Worm (Caenorhabditis elegans) whole organism, late embryonic: ENCODE measurements around the gene F15B9.8.
A peak's percentile ranks its signal among the peaks of the same experiment; 100 is the strongest.

ENCODE experiments used
- C08G9.2 ChIP-seq: sonication (generic microtip); optimal IDR thresholded peaks from 2 replicates; lab custom pipeline; 2016; ENCODE audit warnings: mild to moderate bottlenecking, missing genetic modification characterization, moderate library complexity, missing compliant biosample characterization
- F13H6.1 ChIP-seq: sonication (generic microtip); optimal IDR thresholded peaks from 2 replicates; lab custom pipeline; 2016; ENCODE audit warnings: missing genetic modification characterization, missing compliant biosample characterization
- K02D7.2 ChIP-seq: sonication (generic microtip); optimal IDR thresholded peaks from 2 replicates; lab custom pipeline; 2017; ENCODE audit warnings: mild to moderate bottlenecking, missing genetic modification characterization, missing compliant biosample characterization
- K09A11.1 ChIP-seq: sonication (generic microtip); optimal IDR thresholded peaks from 2 replicates; lab custom pipeline; 2017; ENCODE audit warnings: antibody characterized with exemption, mild to moderate bottlenecking, missing genetic modification characterization, missing compliant biosample characterization; ENCODE audit not compliant: insufficient read depth
- T23F11.4 ChIP-seq: fragments of 200-800 bp; sonication (Bioruptor generic); optimal IDR thresholded peaks from 2 replicates; lab custom pipeline; 2018; ENCODE audit warnings: mild to moderate bottlenecking, missing genetic modification characterization, missing compliant biosample characterization
- ahr-1 ChIP-seq: sonication (generic microtip); optimal IDR thresholded peaks from 2 replicates; lab custom pipeline; 2016; ENCODE audit warnings: missing genetic modification characterization, missing compliant biosample characterization
- ceh-14 ChIP-seq: sonication (generic microtip); optimal IDR thresholded peaks from 2 replicates; lab custom pipeline; 2016; ENCODE audit warnings: missing genotype, missing genetic modification characterization, missing compliant biosample characterization
- ceh-19 ChIP-seq: fragments of 200-800 bp; sonication (Bioruptor generic); optimal IDR thresholded peaks from 2 replicates; lab custom pipeline; 2018; ENCODE audit warnings: mild to moderate bottlenecking, missing genetic modification characterization, missing compliant biosample characterization
- ceh-2 ChIP-seq: sonication (generic microtip); optimal IDR thresholded peaks from 2 replicates; lab custom pipeline; 2016; ENCODE audit warnings: missing genotype, missing genetic modification characterization, missing compliant biosample characterization
- ceh-22 ChIP-seq: sonication (generic microtip); optimal IDR thresholded peaks from 2 replicates; lab custom pipeline; 2017; ENCODE audit warnings: missing biosample characterization, missing genetic modification characterization
- ceh-24 ChIP-seq: sonication (generic microtip); optimal IDR thresholded peaks from 2 replicates; lab custom pipeline; 2016; ENCODE audit warnings: mild to moderate bottlenecking, missing genetic modification characterization, missing compliant biosample characterization
- ceh-30 ChIP-seq: fragments of 150-350 bp; optimal IDR thresholded peaks from 2 replicates; lab custom pipeline; 2014; ENCODE audit warnings: missing biosample characterization, missing genetic modification characterization
- ceh-31 ChIP-seq: sonication (generic microtip); optimal IDR thresholded peaks from 2 replicates; lab custom pipeline; 2016; ENCODE audit warnings: missing genetic modification characterization, missing compliant biosample characterization
- ceh-48 ChIP-seq: sonication (generic microtip); optimal IDR thresholded peaks from 2 replicates; lab custom pipeline; 2016; ENCODE audit warnings: missing genetic modification characterization, inconsistent platforms, missing compliant biosample characterization
- ceh-6 ChIP-seq: fragments of 200-800 bp; sonication (Bioruptor generic); optimal IDR thresholded peaks from 2 replicates; lab custom pipeline; 2018; ENCODE audit warnings: mild to moderate bottlenecking, missing genetic modification characterization, missing compliant biosample characterization
- che-1 ChIP-seq: sonication (generic microtip); optimal IDR thresholded peaks from 2 replicates; lab custom pipeline; 2016; ENCODE audit warnings: mild to moderate bottlenecking, missing genetic modification characterization, missing compliant biosample characterization
- dve-1 ChIP-seq: sonication (generic microtip); optimal IDR thresholded peaks from 2 replicates; lab custom pipeline; 2017; ENCODE audit warnings: antibody characterized with exemption, mild to moderate bottlenecking, missing genetic modification characterization, missing compliant biosample characterization
- elt-2 ChIP-seq: sonication (generic microtip); optimal IDR thresholded peaks from 2 replicates; lab custom pipeline; 2016; ENCODE audit warnings: missing genetic modification reagents, missing genetic modification characterization, missing compliant biosample characterization
- ets-4 ChIP-seq: sonication (generic microtip); optimal IDR thresholded peaks from 2 replicates; lab custom pipeline; 2016; ENCODE audit warnings: missing genetic modification characterization, missing compliant biosample characterization
- fkh-10 ChIP-seq: fragments of 150-350 bp; optimal IDR thresholded peaks from 2 replicates; lab custom pipeline; 2014; ENCODE audit warnings: missing biosample characterization, missing genetic modification reagents, missing genetic modification characterization
- fkh-6 ChIP-seq: sonication (generic microtip); optimal IDR thresholded peaks from 2 replicates; lab custom pipeline; 2016; ENCODE audit warnings: missing genetic modification characterization, missing compliant biosample characterization
- gmeb-2 ChIP-seq: sonication (generic microtip); optimal IDR thresholded peaks from 2 replicates; lab custom pipeline; 2016; ENCODE audit warnings: missing genetic modification characterization, inconsistent platforms, missing compliant biosample characterization
- hlh-15 ChIP-seq: sonication (generic microtip); optimal IDR thresholded peaks from 2 replicates; lab custom pipeline; 2016; ENCODE audit warnings: missing genetic modification characterization, missing compliant biosample characterization
- hlh-30 ChIP-seq: sonication (generic microtip); optimal IDR thresholded peaks from 2 replicates; lab custom pipeline; 2017; ENCODE audit warnings: antibody characterized with exemption, missing genetic modification characterization, missing compliant biosample characterization; ENCODE audit not compliant: insufficient read depth
- hlh-8 ChIP-seq: sonication (generic microtip); optimal IDR thresholded peaks from 2 replicates; lab custom pipeline; 2016; ENCODE audit warnings: missing genotype, missing genetic modification characterization, missing compliant biosample characterization
- lin-11 ChIP-seq: fragments of 200-800 bp; sonication (Bioruptor generic); optimal IDR thresholded peaks from 2 replicates; lab custom pipeline; 2018; ENCODE audit warnings: mild to moderate bottlenecking, missing genetic modification characterization, missing compliant biosample characterization
- madf-2 ChIP-seq: sonication (generic microtip); optimal IDR thresholded peaks from 2 replicates; lab custom pipeline; 2017; ENCODE audit warnings: missing genetic modification characterization, missing compliant biosample characterization
- nfya-1 ChIP-seq: sonication (generic microtip); optimal IDR thresholded peaks from 2 replicates; lab custom pipeline; 2017; ENCODE audit warnings: missing genetic modification characterization, mild to moderate bottlenecking, missing compliant biosample characterization, antibody characterized with exemption, moderate library complexity
- nhr-11 ChIP-seq: fragments of 150-350 bp; optimal IDR thresholded peaks from 2 replicates; lab custom pipeline; 2014; ENCODE audit warnings: missing biosample characterization, missing genetic modification characterization
- odd-2 ChIP-seq: sonication (generic microtip); optimal IDR thresholded peaks from 2 replicates; lab custom pipeline; 2017; ENCODE audit warnings: antibody characterized with exemption, mild to moderate bottlenecking, missing genetic modification characterization, missing compliant biosample characterization
- pat-9 ChIP-seq: fragments of 200-800 bp; sonication (Bioruptor generic); optimal IDR thresholded peaks from 2 replicates; lab custom pipeline; 2018; ENCODE audit warnings: mild to moderate bottlenecking, missing genetic modification characterization, moderate library complexity, missing compliant biosample characterization
- pax-1 ChIP-seq: fragments of 150-350 bp; optimal IDR thresholded peaks from 2 replicates; lab custom pipeline; 2014; ENCODE audit warnings: missing biosample characterization, missing genetic modification characterization
- pha-4 ChIP-seq: fragments of 150-350 bp; optimal IDR thresholded peaks from 2 replicates; lab custom pipeline; 2018; ENCODE audit warnings: missing biosample characterization, missing genetic modification reagents, missing genetic modification characterization
- pqm-1 ChIP-seq: sonication (generic microtip); optimal IDR thresholded peaks from 2 replicates; lab custom pipeline; 2016; ENCODE audit warnings: missing genetic modification characterization, missing compliant biosample characterization
- sdc-2 ChIP-seq: sonication (generic microtip); optimal IDR thresholded peaks from 2 replicates; lab custom pipeline; 2016; ENCODE audit warnings: missing genotype, missing genetic modification characterization, missing compliant biosample characterization
- sox-4 ChIP-seq: sonication (generic microtip); optimal IDR thresholded peaks from 2 replicates; lab custom pipeline; 2017; ENCODE audit warnings: mild to moderate bottlenecking, missing genetic modification characterization, inconsistent platforms, missing compliant biosample characterization
- syd-9 ChIP-seq: sonication (generic microtip); optimal IDR thresholded peaks from 2 replicates; lab custom pipeline; 2016; ENCODE audit warnings: mild to moderate bottlenecking, missing genetic modification characterization, moderate library complexity, missing compliant biosample characterization
- tbx-2 ChIP-seq: sonication (generic microtip); optimal IDR thresholded peaks from 2 replicates; lab custom pipeline; 2016; ENCODE audit warnings: missing genetic modification characterization, missing compliant biosample characterization
- tbx-7 ChIP-seq: sonication (generic microtip); optimal IDR thresholded peaks from 2 replicates; lab custom pipeline; 2016; ENCODE audit warnings: missing genotype, missing genetic modification characterization, missing compliant biosample characterization
- ttx-3 ChIP-seq: sonication (generic microtip); optimal IDR thresholded peaks from 2 replicates; lab custom pipeline; 2016; ENCODE audit warnings: missing genetic modification reagents, missing genetic modification characterization, missing compliant biosample characterization
- unc-42 ChIP-seq: sonication (generic microtip); optimal IDR thresholded peaks from 2 replicates; lab custom pipeline; 2016; ENCODE audit warnings: missing genotype, missing genetic modification characterization, missing compliant biosample characterization
- unc-55 ChIP-seq: sonication (generic microtip); optimal IDR thresholded peaks from 2 replicates; lab custom pipeline; 2017; ENCODE audit warnings: missing biosample characterization, missing genetic modification reagents, missing genetic modification characterization
- unc-86 ChIP-seq: sonication (generic microtip); optimal IDR thresholded peaks from 2 replicates; lab custom pipeline; 2016; ENCODE audit warnings: missing genetic modification characterization, missing compliant biosample characterization
- ztf-16 ChIP-seq: sonication (generic microtip); optimal IDR thresholded peaks from 2 replicates; lab custom pipeline; 2017; ENCODE audit warnings: missing genetic modification characterization, missing compliant biosample characterization

The F15B9.8 gene

ce11 chrV:12949607-12950006 is 38.7 kb upstream of the F15B9.8 start, which contains the start of gene T16G1.13:
Gene T16G1.13, plus strand, starts transcription at chrV:12949907.
- TF ChIP-seq unc-86 (tag; lab: Kevin White, UChicago), result no peak
- TF ChIP-seq tbx-7 (tag; lab: Kevin White, UChicago), result no peak
- TF ChIP-seq pax-1 (tag; lab: Kevin White, UChicago), result no peak
- no peak for TF ChIP-seq pqm-1
- TF ChIP-seq elt-2 (tag; lab: Kevin White, UChicago), result no peak
- no peak for TF ChIP-seq sox-4
- no peak for TF ChIP-seq hlh-8 (tag; lab: Kevin White, UChicago)
- no peak for TF ChIP-seq C08G9.2 (tag; lab: Kevin White, UChicago)
- no peak for TF ChIP-seq odd-2 (tag; lab: Kevin White, UChicago)
- TF ChIP-seq ceh-6 (GFP tag; lab: Kevin White, UChicago), result no peak
- no peak for TF ChIP-seq ceh-31 (tag; lab: Kevin White, UChicago)

- TF ChIP-seq nfya-1 (tag; lab: Kevin White, UChicago) (peak; percentile 54), fkh-10 (no peak), ceh-31 (tag; lab: Kevin White, UChicago) (peak; percentile 23), unc-55 (GFP tag; lab: Kevin White, UChicago) (peak; percentile 24), ceh-48 (tag; lab: Kevin White, UChicago) (peak; percentile 47), madf-2 (tag; lab: Kevin White, UChicago) (no peak), tbx-2 (peak; percentile 41), unc-42 (peak; percentile 50), hlh-30 (tag; lab: Kevin White, UChicago) (no peak)
These were observed 37.4 kb upstream of the F15B9.8 start, which contains the start of the genes T16G1.9 and T16G1.18 for ce11 chrV:12950812-12951528. Gene T16G1.9, minus strand, starts transcription at chrV:12950862. Gene T16G1.18, plus strand, starts transcription at chrV:12951304.

DNA sequence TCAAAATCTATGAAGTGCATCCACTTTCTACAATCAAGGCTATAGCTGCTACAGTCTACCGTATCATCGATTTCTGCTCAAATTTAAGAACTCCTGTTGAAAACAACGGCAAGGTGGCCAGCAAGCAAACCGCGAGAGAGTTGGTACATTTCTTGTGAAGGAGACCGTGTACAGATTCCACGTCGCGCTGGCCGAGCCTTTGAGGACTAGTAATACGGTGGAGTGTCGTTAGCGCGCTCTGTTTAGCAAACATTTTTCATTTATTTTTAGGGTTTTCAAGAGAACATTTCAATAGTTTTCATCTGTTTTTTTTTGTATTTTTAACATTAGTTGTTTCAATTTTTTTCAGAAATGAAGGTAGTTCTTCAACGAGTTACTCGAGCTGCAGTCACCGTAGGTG is 36.1 kb upstream of the F15B9.8 start, which contains the start of gene pqn-68:
Gene pqn-68 (plus strand): TSS at position 350 of the 400 bp plus-strand sequence.
- TF ChIP-seq ahr-1 (tag; lab: Kevin White, UChicago) (no peak), ceh-2 (tag; lab: Kevin White, UChicago) (peak; percentile 10), hlh-30 (tag; lab: Kevin White, UChicago) (no peak), ets-4 (peak; percentile 1), lin-11 (tag; lab: Kevin White, UChicago) (no peak), unc-86 (tag; lab: Kevin White, UChicago) (no peak), ceh-24 (tag; lab: Kevin White, UChicago) (no peak), pqm-1 (no peak), syd-9 (no peak), pat-9 (tag; lab: Kevin White, UChicago) (no peak), ttx-3 (tag; lab: Kevin White, UChicago) (no peak), fkh-6 (tag; lab: Kevin White, UChicago) (no peak), tbx-2 (no peak), ceh-31 (tag; lab: Kevin White, UChicago) (peak; percentile 4), hlh-15 (tag; lab: Kevin White, UChicago) (no peak), K09A11.1 (no peak), nfya-1 (tag; lab: Kevin White, UChicago) (no peak), dve-1 (tag; lab: Kevin White, UChicago) (no peak), F13H6.1 (tag; lab: Kevin White, UChicago) (no peak), gmeb-2 (tag; lab: Kevin White, UChicago) (no peak), ceh-14 (no peak)

- no peak for TF ChIP-seq K09A11.1
- TF ChIP-seq ceh-22 (tag; lab: Kevin White, UChicago), result no peak
- no peak for TF ChIP-seq nhr-11
- no peak for TF ChIP-seq ztf-16 (tag; lab: Kevin White, UChicago)
- no peak for TF ChIP-seq pqm-1
- TF ChIP-seq K02D7.2 (tag; lab: Kevin White, UChicago), result no peak
- no peak for TF ChIP-seq unc-42
- no peak for TF ChIP-seq sox-4
- TF ChIP-seq pha-4, result no peak
- no peak for TF ChIP-seq T23F11.4
- no peak for TF ChIP-seq lin-11 (tag; lab: Kevin White, UChicago)
- no peak for TF ChIP-seq ceh-30
- no peak for TF ChIP-seq sdc-2 (tag; lab: Kevin White, UChicago)
- TF ChIP-seq che-1 (tag; lab: Kevin White, UChicago), result no peak
- no peak for TF ChIP-seq ceh-19 (GFP tag; lab: Kevin White, UChicago)
- TF ChIP-seq, all 69 proteins: peak for 0
These were observed 34.7 kb upstream of the F15B9.8 start, which contains the start of gene eif-3.K for ce11 chrV:12953702-12954101. Gene eif-3.K, plus strand, starts transcription at chrV:12954002.
